Fruit fly (Drosophila melanogaster) whole organism, prepupa: ENCODE measurements around the gene CG10597.

ENCODE experiments used
- CG10631 ChIP-seq: fragments of 200-800 bp; sonication (Bioruptor generic); optimal IDR thresholded peaks from 2 replicates; lab custom pipeline; 2016; ENCODE audit warnings: missing biosample characterization, missing genetic modification characterization
- CG10669 ChIP-seq: fragments of 200-800 bp; sonication (Bioruptor generic); optimal IDR thresholded peaks from 3 replicates; lab custom pipeline; 2018; ENCODE audit warnings: missing biosample characterization, mild to moderate bottlenecking, missing genetic modification characterization, moderate library complexity
- CG11294 ChIP-seq: fragments of 200-800 bp; sonication (Bioruptor generic); IDR thresholded peaks from 2 replicates; pipeline ENCODE4 v1.3.6; 2022; ENCODE audit warnings: missing biosample characterization, missing genetic modification characterization
- CG11762 ChIP-seq: fragments of 200-800 bp; sonication (Bioruptor generic); optimal IDR thresholded peaks from 3 replicates; lab custom pipeline; 2016; ENCODE audit warnings: missing biosample characterization, missing genetic modification characterization; ENCODE audit not compliant: insufficient read depth
- CG1621 ChIP-seq: fragments of 200-800 bp; sonication (Bioruptor generic); optimal IDR thresholded peaks from 3 replicates; lab custom pipeline; 2018; ENCODE audit warnings: missing biosample characterization, mild to moderate bottlenecking, missing genetic modification characterization
- CG16779 ChIP-seq: fragments of 200-800 bp; sonication (Bioruptor generic); optimal IDR thresholded peaks from 3 replicates; lab custom pipeline; 2017; ENCODE audit warnings: missing biosample characterization, mild to moderate bottlenecking, missing genetic modification characterization
- CG3032 ChIP-seq: fragments of 200-800 bp; optimal IDR thresholded peaks from 2 replicates; lab custom pipeline; 2019; ENCODE audit warnings: missing biosample characterization, mild to moderate bottlenecking, missing genetic modification characterization, moderate library complexity
- CG32006 ChIP-seq: fragments of 200-800 bp; sonication (Bioruptor generic); optimal IDR thresholded peaks from 3 replicates; lab custom pipeline; 2017; ENCODE audit warnings: missing biosample characterization, mild to moderate bottlenecking, missing genetic modification characterization
- CG34406 ChIP-seq: fragments of 200-800 bp; sonication (Bioruptor generic); optimal IDR thresholded peaks from 3 replicates; lab custom pipeline; 2016; ENCODE audit warnings: missing biosample characterization, missing genetic modification characterization
- CG4318 ChIP-seq: fragments of 200-800 bp; sonication (Bioruptor generic); optimal IDR thresholded peaks from 3 replicates; lab custom pipeline; 2017; ENCODE audit warnings: missing biosample characterization, mild to moderate bottlenecking, missing genetic modification characterization
- CG6163 ChIP-seq: fragments of 200-800 bp; sonication (Bioruptor generic); IDR thresholded peaks from 3 replicates; pipeline ENCODE4 v1.3.6; 2022; ENCODE audit warnings: missing biosample characterization, missing genetic modification characterization
- CG7368 ChIP-seq: fragments of 200-800 bp; sonication (Bioruptor generic); optimal IDR thresholded peaks from 3 replicates; lab custom pipeline; 2016; ENCODE audit warnings: missing biosample characterization, missing genetic modification characterization
- CG8119 ChIP-seq: fragments of 200-800 bp; sonication (Bioruptor generic); IDR thresholded peaks from 3 replicates; pipeline ENCODE4 v1.3.6; 2022; ENCODE audit warnings: missing biosample characterization, missing genetic modification characterization
- CG8319 ChIP-seq: fragments of 200-800 bp; sonication (Bioruptor generic); optimal IDR thresholded peaks from 3 replicates; lab custom pipeline; 2016; ENCODE audit warnings: missing biosample characterization, missing genetic modification characterization
- CG8632 ChIP-seq: fragments of 200-800 bp; sonication (Bioruptor generic); optimal IDR thresholded peaks from 3 replicates; lab custom pipeline; 2016; ENCODE audit warnings: missing biosample characterization, missing genetic modification characterization
- Eip78C ChIP-seq: fragments of 200-800 bp; sonication (Bioruptor generic); peaks from one replicate; lab custom pipeline; 2016; ENCODE audit warnings: missing biosample characterization, missing genetic modification characterization
- Eip93F ChIP-seq: fragments of 200-800 bp; sonication (Bioruptor generic); optimal IDR thresholded peaks from 2 replicates; lab custom pipeline; 2016; ENCODE audit warnings: missing biosample characterization, mild to moderate bottlenecking, missing genetic modification characterization
- Hr39 ChIP-seq: fragments of 200-800 bp; sonication (Bioruptor generic); optimal IDR thresholded peaks from 2 replicates; lab custom pipeline; 2016; ENCODE audit warnings: missing biosample characterization, missing genetic modification characterization
- Lpt ChIP-seq: fragments of 200-800 bp; sonication (Bioruptor generic); optimal IDR thresholded peaks from 3 replicates; lab custom pipeline; 2016; ENCODE audit warnings: missing biosample characterization, missing genetic modification characterization
- OdsH ChIP-seq: fragments of 200-800 bp; sonication (Bioruptor generic); optimal IDR thresholded peaks from 3 replicates; lab custom pipeline; 2016; ENCODE audit warnings: missing biosample characterization, missing genetic modification characterization
- Smox ChIP-seq: fragments of 200-800 bp; sonication (Bioruptor generic); optimal IDR thresholded peaks from 3 replicates; lab custom pipeline; 2016; ENCODE audit warnings: missing biosample characterization, missing genetic modification characterization
- Sox102F ChIP-seq: fragments of 200-800 bp; sonication (Bioruptor generic); optimal IDR thresholded peaks from 2 replicates; lab custom pipeline; 2016; ENCODE audit warnings: missing biosample characterization, mild to moderate bottlenecking, missing genetic modification characterization
- Sox14 ChIP-seq: fragments of 200-800 bp; sonication (Bioruptor generic); optimal IDR thresholded peaks from 3 replicates; lab custom pipeline; 2016; ENCODE audit warnings: missing biosample characterization, missing genetic modification characterization
- achi ChIP-seq: fragments of 200-800 bp; sonication (Bioruptor generic); optimal IDR thresholded peaks from 3 replicates; lab custom pipeline; 2016; ENCODE audit warnings: missing biosample characterization, missing genetic modification characterization
- acj6 ChIP-seq: fragments of 200-800 bp; sonication (Bioruptor generic); optimal IDR thresholded peaks from 3 replicates; lab custom pipeline; 2016; ENCODE audit warnings: missing biosample characterization, missing genetic modification characterization
- cyc ChIP-seq: fragments of 200-800 bp; sonication (Bioruptor generic); optimal IDR thresholded peaks from 3 replicates; lab custom pipeline; 2016; ENCODE audit warnings: missing biosample characterization, missing genetic modification characterization
- dsx ChIP-seq: fragments of 200-800 bp; optimal IDR thresholded peaks from 3 replicates; lab custom pipeline; 2019; ENCODE audit warnings: missing biosample characterization, mild to moderate bottlenecking, missing genetic modification characterization, moderate library complexity; ENCODE audit not compliant: poor library complexity, severe bottlenecking
- eg ChIP-seq: fragments of 200-800 bp; sonication (Bioruptor generic); IDR thresholded peaks from 3 replicates; pipeline ENCODE4 v1.3.6; 2022; ENCODE audit warnings: missing biosample characterization, missing genetic modification characterization
- fd85E ChIP-seq: fragments of 200-800 bp; sonication (Bioruptor generic); optimal IDR thresholded peaks from 3 replicates; lab custom pipeline; 2016; ENCODE audit warnings: missing biosample characterization, missing genetic modification characterization
- fkh ChIP-seq: fragments of 200-800 bp; sonication (Bioruptor generic); optimal IDR thresholded peaks from 3 replicates; lab custom pipeline; 2017; ENCODE audit warnings: missing biosample characterization, mild to moderate bottlenecking, missing genetic modification characterization, moderate library complexity
- lz ChIP-seq: fragments of 200-800 bp; sonication (Bioruptor generic); optimal IDR thresholded peaks from 3 replicates; lab custom pipeline; 2016; ENCODE audit warnings: missing biosample characterization, missing genetic modification characterization
- pdm3 ChIP-seq: fragments of 200-800 bp; sonication (Bioruptor generic); optimal IDR thresholded peaks from 3 replicates; lab custom pipeline; 2016; ENCODE audit warnings: missing biosample characterization, missing genetic modification characterization
- salr ChIP-seq, 2 experiments: fragments of 200-800 bp; sonication (Bioruptor generic); optimal IDR thresholded peaks; 3 replicates each; lab custom pipeline; 2016 to 2018; ENCODE audit warnings: missing biosample characterization in 2 of 2, missing genetic modification characterization in 2 of 2, mild to moderate bottlenecking in 1 of 2
- spab ChIP-seq: fragments of 200-800 bp; sonication (Bioruptor generic); optimal IDR thresholded peaks from 2 replicates; lab custom pipeline; 2017; ENCODE audit warnings: missing biosample characterization, mild to moderate bottlenecking, missing genetic modification characterization, missing genetic modification reagents
- ss ChIP-seq, 2 experiments: fragments of 200-800 bp; sonication (Bioruptor generic); optimal IDR thresholded peaks; 2 replicates in 1 of 2; 3 replicates in 1 of 2; lab custom pipeline; 2017 to 2018; ENCODE audit warnings: mild to moderate bottlenecking in 2 of 2, missing biosample characterization in 2 of 2, missing genetic modification characterization in 2 of 2, moderate library complexity in 1 of 2
- topi ChIP-seq: fragments of 200-800 bp; sonication (Bioruptor generic); optimal IDR thresholded peaks from 3 replicates; lab custom pipeline; 2016; ENCODE audit warnings: missing biosample characterization, missing genetic modification characterization
- vri ChIP-seq: fragments of 200-800 bp; sonication (Bioruptor generic); optimal IDR thresholded peaks from 3 replicates; lab custom pipeline; 2016; ENCODE audit warnings: missing biosample characterization, mild to moderate bottlenecking, missing genetic modification characterization

The CG10597 gene

dm6 chrX:17218232-17218951 lies 12.5 kb downstream of the CG10597 start, which contains the start of gene CG12998 (continued):
- TF ChIP-seq spab (no peak), CG8119 (peak; percentile 40; the same call in 2 of the 3 replicates), achi (GFP tag; lab: Kevin White, UChicago) (peak; percentile 24), Sox102F (GFP tag; lab: Kevin White, UChicago) (no peak), CG3032 (tag; lab: Kevin White, UChicago) (no peak), vri (GFP tag; lab: Kevin White, UChicago) (no peak), CG34406 (GFP tag; lab: Kevin White, UChicago) (no peak), CG11762 (GFP tag; lab: Kevin White, UChicago) (peak; percentile 8), fkh (no peak), OdsH (GFP tag; lab: Kevin White, UChicago) (peak; percentile 38), CG10669 (GFP tag; lab: Kevin White, UChicago) (peak; percentile 45), CG8632 (GFP tag; lab: Kevin White, UChicago) (peak; percentile 29), Hr39 (GFP tag; lab: Kevin White, UChicago) (no peak), CG6163 (peak; percentile 64), lz (GFP tag; lab: Kevin White, UChicago) (no peak), CG16779 (tag; lab: Kevin White, UChicago) (no peak)
- TF ChIP-seq, all 60 proteins: peak for 26

dm6 chrX:17215004-17215403 lies 15.8 kb downstream of the CG10597 start, which contains the start of gene CG5162:
Gene CG5162, plus strand, starts transcription at chrX:17215304.
- TF ChIP-seq ss (GFP tag; optimal IDR thresholded peaks at IDR 0.05; lab: Kevin White, UChicago), result no peak
- TF ChIP-seq Lpt (GFP tag; lab: Kevin White, UChicago), result no peak
- no peak for TF ChIP-seq dsx (GFP tag; lab: Kevin White, UChicago)
- TF ChIP-seq CG1621, result no peak
- TF ChIP-seq Sox102F (GFP tag; lab: Kevin White, UChicago), result no peak
- TF ChIP-seq topi (GFP tag; lab: Kevin White, UChicago), result no peak
- no peak for TF ChIP-seq OdsH (GFP tag; lab: Kevin White, UChicago)
- no peak for TF ChIP-seq vri (GFP tag; lab: Kevin White, UChicago)
- no peak for TF ChIP-seq salr (GFP tag; optimal IDR thresholded peaks at IDR 0.05; lab: Kevin White, UChicago)
- TF ChIP-seq Smox (GFP tag; lab: Kevin White, UChicago), result no peak
- TF ChIP-seq CG4318, result no peak
- TF ChIP-seq fkh, result no peak

- TF ChIP-seq CG8319 (GFP tag; lab: Kevin White, UChicago), result no peak
These were observed 18.8 kb downstream of the CG10597 start, which contains the start of gene CG18258 for dm6 chrX:17212007-17212406. Gene CG18258, plus strand, starts transcription at chrX:17212307.

- TF ChIP-seq CG11294 (GFP tag; lab: Robert Waterston, UW) (no peak), CG1621 (no peak), CG10631 (no peak), Sox102F (GFP tag; lab: Kevin White, UChicago) (no peak), CG32006 (GFP tag; lab: Kevin White, UChicago) (no peak), CG11762 (GFP tag; lab: Kevin White, UChicago) (no peak), Eip78C (GFP tag; lab: Kevin White, UChicago) (no peak), eg (GFP tag; lab: Robert Waterston, UW) (no peak), cyc (GFP tag; lab: Kevin White, UChicago) (no peak), acj6 (GFP tag; lab: Kevin White, UChicago) (no peak), pdm3 (GFP tag; lab: Kevin White, UChicago) (no peak), CG8119 (no peak), fd85E (GFP tag; lab: Kevin White, UChicago) (no peak), CG7368 (GFP tag; lab: Kevin White, UChicago) (no peak), Sox14 (no peak), CG3032 (tag; lab: Kevin White, UChicago) (no peak), CG8319 (GFP tag; lab: Kevin White, UChicago) (no peak), CG16779 (tag; lab: Kevin White, UChicago) (no peak), Eip93F (GFP tag; lab: Kevin White, UChicago) (no peak)
These were observed 20.9 kb downstream of the CG10597 start, which contains the start of gene CG12995 for dm6 chrX:17209897-17210296. Gene CG12995, minus strand, starts transcription at chrX:17209997.
